Worm (Caenorhabditis elegans): ENCODE measurements around the gene Y50E8A.11.

DNA sequence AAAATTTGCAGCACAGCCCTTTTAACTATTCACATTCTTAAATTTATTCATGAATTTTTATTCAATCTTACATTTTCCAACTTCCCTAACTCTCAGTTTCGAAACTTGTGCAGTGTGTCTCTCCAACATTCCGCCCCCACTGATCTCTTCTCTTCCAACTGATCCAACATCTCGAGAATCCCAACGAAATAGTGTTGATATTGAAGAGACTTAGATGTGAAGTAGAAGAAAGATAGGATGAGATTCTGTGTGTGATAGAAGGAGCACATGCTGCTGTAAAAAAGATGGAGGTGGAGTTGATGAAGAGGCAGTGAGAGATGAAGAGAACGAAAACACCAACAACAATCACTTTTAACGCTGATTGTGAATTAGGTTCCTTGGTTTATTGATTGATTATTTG lies 39.1 kb downstream of the Y50E8A.11 start:
- TF ChIP-seq lin-13 (tag; optimal IDR thresholded peaks at IDR 0.05) (no peak), snpc-4 (tag; optimal IDR thresholded peaks at IDR 0.05) (no peak), nhr-28 (tag; optimal IDR thresholded peaks at IDR 0.05) (no peak), ces-1 (GFP tag; optimal IDR thresholded peaks at IDR 0.05) (no peak), elt-1 (tag; optimal IDR thresholded peaks at IDR 0.05; ENCODE audit: borderline replicate concordance, insufficient read depth) (no peak), unc-39 (tag; optimal IDR thresholded peaks at IDR 0.05) (no peak), nhr-76 (tag; optimal IDR thresholded peaks at IDR 0.05) (no peak), bed-3 (GFP tag; optimal IDR thresholded peaks at IDR 0.05) (no peak)

Data from whole organism, mixed stage, embryonic.